Worm (Caenorhabditis elegans) whole organism, L4 larva: ENCODE measurements around the gene gst-17.

ENCODE experiments used
- D1046.2 ChIP-seq: fragments of 200-800 bp; sonication (Bioruptor generic); IDR thresholded peaks from 2 replicates; pipeline ENCODE4 v1.3.6; 2022; ENCODE audit warnings: missing genetic modification characterization, missing compliant biosample characterization
- F49E8.2 ChIP-seq: sonication (generic microtip); optimal IDR thresholded peaks from 2 replicates; lab custom pipeline; 2016; ENCODE audit warnings: missing compliant biosample characterization, mild to moderate bottlenecking, missing genetic modification characterization, borderline replicate concordance
- T26A8.4 ChIP-seq: fragments of 200-800 bp; sonication (Bioruptor generic); IDR thresholded peaks from 2 replicates; pipeline ENCODE4 v1.3.6; 2022; ENCODE audit warnings: missing genetic modification characterization, missing compliant biosample characterization
- Y48G9A.11 ChIP-seq: fragments of 200-800 bp; sonication (Bioruptor generic); IDR thresholded peaks from 2 replicates; pipeline ENCODE4 v1.3.6; 2022; ENCODE audit warnings: missing genetic modification reagents, missing genetic modification characterization, missing compliant biosample characterization
- ZK337.2 ChIP-seq: fragments of 200-800 bp; sonication (Bioruptor generic); IDR thresholded peaks from 2 replicates; pipeline ENCODE4 v1.3.6; 2022; ENCODE audit warnings: missing genetic modification reagents, missing genetic modification characterization, missing compliant biosample characterization
- ceh-20 ChIP-seq: fragments of 200-800 bp; sonication (Bioruptor generic); IDR thresholded peaks from 2 replicates; pipeline ENCODE4 v1.3.6; 2022; ENCODE audit warnings: missing genetic modification reagents, missing genetic modification characterization, missing compliant biosample characterization
- ceh-32 ChIP-seq: sonication (generic microtip); optimal IDR thresholded peaks from 2 replicates; lab custom pipeline; 2016; ENCODE audit warnings: mild to moderate bottlenecking, missing genetic modification characterization, missing compliant biosample characterization; ENCODE audit not compliant: poor library complexity
- ceh-44 ChIP-seq: fragments of 200-800 bp; sonication (Bioruptor generic); IDR thresholded peaks from 2 replicates; pipeline ENCODE4 v1.3.6; 2022; ENCODE audit warnings: missing genetic modification reagents, missing genetic modification characterization, missing compliant biosample characterization
- ctbp-1 ChIP-seq: fragments of 200-800 bp; sonication (Bioruptor generic); IDR thresholded peaks from 2 replicates; pipeline ENCODE4 v1.3.6; 2022; ENCODE audit warnings: missing genetic modification reagents, missing genetic modification characterization, missing compliant biosample characterization
- daf-8 ChIP-seq: fragments of 200-800 bp; sonication (Bioruptor generic); IDR thresholded peaks from 2 replicates; pipeline ENCODE4 v1.3.6; 2022; ENCODE audit warnings: missing genetic modification characterization, missing compliant biosample characterization
- dmd-6 ChIP-seq: fragments of 200-800 bp; sonication (Bioruptor generic); IDR thresholded peaks from 2 replicates; pipeline ENCODE4 v1.3.6; 2022; ENCODE audit warnings: missing genetic modification reagents, missing genetic modification characterization, missing compliant biosample characterization
- dmd-9 ChIP-seq: fragments of 200-800 bp; sonication (Bioruptor generic); IDR thresholded peaks from 2 replicates; pipeline ENCODE4 v1.3.6; 2022; ENCODE audit warnings: missing genetic modification reagents, missing genetic modification characterization, missing compliant biosample characterization
- dpl-1 ChIP-seq: fragments of 150-350 bp; optimal IDR thresholded peaks from 2 replicates; lab custom pipeline; 2014; ENCODE audit warnings: missing biosample characterization, missing genetic modification reagents, missing genetic modification characterization
- fos-1 ChIP-seq: fragments of 150-350 bp; optimal IDR thresholded peaks from 2 replicates; lab custom pipeline; 2014; ENCODE audit warnings: missing biosample characterization, missing genetic modification characterization
- hif-1 ChIP-seq, 2 experiments: sonication (generic microtip); optimal IDR thresholded peaks; 2 replicates each; lab custom pipeline; 2016 to 2017; ENCODE audit warnings: missing compliant biosample characterization in 2 of 2, missing genetic modification characterization in 2 of 2, missing genetic modification reagents in 2 of 2, missing genotype in 2 of 2, mild to moderate bottlenecking in 1 of 2
- hlh-11 ChIP-seq: fragments of 200-800 bp; sonication (Bioruptor generic); optimal IDR thresholded peaks from 2 replicates; lab custom pipeline; 2018; ENCODE audit warnings: mild to moderate bottlenecking, missing genetic modification characterization, missing compliant biosample characterization
- hlh-30 ChIP-seq: sonication (generic microtip); optimal IDR thresholded peaks from 2 replicates; lab custom pipeline; 2017; ENCODE audit warnings: antibody characterized with exemption, mild to moderate bottlenecking, missing genetic modification characterization, missing compliant biosample characterization; ENCODE audit not compliant: insufficient read depth
- hmg-1.1 ChIP-seq: fragments of 200-800 bp; sonication (Bioruptor generic); IDR thresholded peaks from 2 replicates; pipeline ENCODE4 v1.3.6; 2022; ENCODE audit warnings: missing genetic modification reagents, missing genetic modification characterization, missing compliant biosample characterization
- lim-7 ChIP-seq: fragments of 200-800 bp; sonication (Bioruptor generic); IDR thresholded peaks from 2 replicates; pipeline ENCODE4 v1.3.6; 2022; ENCODE audit warnings: missing genetic modification characterization, missing compliant biosample characterization
- lin-1 ChIP-seq: fragments of 200-800 bp; sonication (Bioruptor generic); IDR thresholded peaks from 2 replicates; pipeline ENCODE4 v1.3.6; 2022; ENCODE audit warnings: missing genetic modification reagents, missing genetic modification characterization, missing compliant biosample characterization
- lin-13 ChIP-seq: fragments of 150-350 bp; optimal IDR thresholded peaks from 2 replicates; lab custom pipeline; 2014; ENCODE audit warnings: missing biosample characterization, missing genetic modification reagents, missing genetic modification characterization
- lin-15B ChIP-seq: fragments of 150-350 bp; sonication (generic microtip); optimal IDR thresholded peaks from 3 replicates; lab custom pipeline; 2014; ENCODE audit warnings: missing biosample characterization, missing genetic modification characterization
- lin-38 ChIP-seq: fragments of 200-800 bp; sonication (Bioruptor generic); IDR thresholded peaks from 2 replicates; pipeline ENCODE4 v1.3.6; 2022; ENCODE audit warnings: missing genetic modification reagents, missing genetic modification characterization, missing compliant biosample characterization
- lir-3 ChIP-seq: sonication (generic microtip); optimal IDR thresholded peaks from 2 replicates; lab custom pipeline; 2016; ENCODE audit warnings: mild to moderate bottlenecking, missing genetic modification characterization, missing compliant biosample characterization
- lsy-2 ChIP-seq, 2 experiments: fragments of 150-350 bp in 1 of 2; sonication (generic microtip) in 1 of 2; optimal IDR thresholded peaks; 2 replicates each; lab custom pipeline; 2014 to 2017; ENCODE audit warnings: missing biosample characterization in 2 of 2, missing genetic modification characterization in 2 of 2
- mdl-1 ChIP-seq, 2 experiments: fragments of 150-350 bp in 1 of 2; sonication (generic microtip) in 1 of 2; optimal IDR thresholded peaks; 2 replicates each; lab custom pipeline; 2014 to 2017; ENCODE audit warnings: missing biosample characterization in 2 of 2, missing genetic modification characterization in 2 of 2
- mdt-29 ChIP-seq: fragments of 200-800 bp; sonication (Bioruptor generic); IDR thresholded peaks from 2 replicates; pipeline ENCODE4 v1.3.6; 2022; ENCODE audit warnings: missing genetic modification reagents, missing genetic modification characterization, missing compliant biosample characterization
- mes-2 ChIP-seq: sonication (generic microtip); optimal IDR thresholded peaks from 2 replicates; lab custom pipeline; 2016; ENCODE audit warnings: missing genotype, mild to moderate bottlenecking, missing genetic modification characterization, missing compliant biosample characterization; ENCODE audit not compliant: poor library complexity, severe bottlenecking
- mxl-2 ChIP-seq: fragments of 200-800 bp; sonication (Bioruptor generic); conservative IDR thresholded peaks from 2 replicates; pipeline ENCODE4 v1.3.6; 2022; ENCODE audit warnings: missing genetic modification reagents, missing genetic modification characterization, missing compliant biosample characterization
- mxl-3 ChIP-seq: fragments of 200-800 bp; sonication (Bioruptor generic); optimal IDR thresholded peaks from 2 replicates; lab custom pipeline; 2018; ENCODE audit warnings: mild to moderate bottlenecking, missing genetic modification characterization, missing compliant biosample characterization
- nhr-102 ChIP-seq: sonication (generic microtip); optimal IDR thresholded peaks from 2 replicates; lab custom pipeline; 2016; ENCODE audit warnings: mild to moderate bottlenecking, missing genetic modification characterization, moderate library complexity, missing compliant biosample characterization
- nhr-11 ChIP-seq: fragments of 150-350 bp; optimal IDR thresholded peaks from 2 replicates; lab custom pipeline; 2014; ENCODE audit warnings: missing biosample characterization, missing genetic modification characterization
- nhr-48 ChIP-seq: sonication (generic microtip); optimal IDR thresholded peaks from 2 replicates; lab custom pipeline; 2016; ENCODE audit warnings: mild to moderate bottlenecking, missing genetic modification characterization, missing compliant biosample characterization
- nhr-6 ChIP-seq: fragments of 150-350 bp; optimal IDR thresholded peaks from 2 replicates; lab custom pipeline; 2014; ENCODE audit warnings: missing biosample characterization, missing genetic modification characterization
- nhr-76 ChIP-seq: fragments of 150-350 bp; optimal IDR thresholded peaks from 2 replicates; lab custom pipeline; 2014; ENCODE audit warnings: missing biosample characterization, missing genetic modification characterization
- pha-4 ChIP-seq, 2 experiments: fragments of 150-350 bp in 1 of 2; fragments of 200-800 bp in 1 of 2; sonication (Bioruptor generic) in 1 of 2; IDR thresholded peaks in 1 of 2; optimal IDR thresholded peaks in 1 of 2; 2 replicates each; pipeline versions ENCODE4 v1.3.6 to Lab custom; 2014 to 2022; ENCODE audit warnings: missing genetic modification characterization in 2 of 2, missing genetic modification reagents in 2 of 2, missing biosample characterization in 1 of 2, missing compliant biosample characterization in 1 of 2
- php-3 ChIP-seq: fragments of 200-800 bp; sonication (Bioruptor generic); IDR thresholded peaks from 2 replicates; pipeline ENCODE4 v1.3.6; 2022; ENCODE audit warnings: missing genetic modification reagents, missing genetic modification characterization, missing compliant biosample characterization
- rbr-2 ChIP-seq: sonication (generic microtip); optimal IDR thresholded peaks from 2 replicates; lab custom pipeline; 2016; ENCODE audit warnings: missing genotype, missing genetic modification characterization, missing compliant biosample characterization
- sdz-12 ChIP-seq: fragments of 200-800 bp; sonication (Bioruptor generic); optimal IDR thresholded peaks from 2 replicates; lab custom pipeline; 2018; ENCODE audit warnings: mild to moderate bottlenecking, missing genetic modification characterization, missing compliant biosample characterization
- spr-1 ChIP-seq: sonication (generic microtip); optimal IDR thresholded peaks from 2 replicates; lab custom pipeline; 2016; ENCODE audit warnings: mild to moderate bottlenecking, missing genetic modification characterization, missing compliant biosample characterization
- spr-3 ChIP-seq: fragments of 200-800 bp; sonication (Bioruptor generic); optimal IDR thresholded peaks from 2 replicates; lab custom pipeline; 2018; ENCODE audit warnings: mild to moderate bottlenecking, missing genetic modification characterization, missing compliant biosample characterization
- tag-97 ChIP-seq: fragments of 200-800 bp; sonication (Bioruptor generic); IDR thresholded peaks from 2 replicates; pipeline ENCODE4 v1.3.6; 2022; ENCODE audit warnings: missing genetic modification characterization, missing compliant biosample characterization
- tra-1 ChIP-seq: fragments of 200-800 bp; sonication (Bioruptor generic); IDR thresholded peaks from 2 replicates; pipeline ENCODE4 v1.3.6; 2022; ENCODE audit warnings: missing genetic modification reagents, missing genetic modification characterization, missing compliant biosample characterization
- unc-39 ChIP-seq: sonication (generic microtip); optimal IDR thresholded peaks from 2 replicates; lab custom pipeline; 2017; ENCODE audit warnings: missing biosample characterization, missing genetic modification characterization
- unc-62 ChIP-seq, 3 experiments: fragments of 150-350 bp in 1 of 3; sonication (generic microtip); optimal IDR thresholded peaks in 2 of 3; peaks in 1 of 3; 1 replicate in 1 of 3; 2 replicates in 2 of 3; lab custom pipeline; 2014 to 2017; ENCODE audit warnings: missing biosample characterization in 3 of 3, missing genetic modification characterization in 3 of 3, missing genetic modification reagents in 3 of 3, missing genotype in 1 of 3
- vab-7 ChIP-seq: fragments of 200-800 bp; sonication (Bioruptor generic); IDR thresholded peaks from 2 replicates; pipeline ENCODE4 v1.3.6; 2022; ENCODE audit warnings: missing genetic modification reagents, missing genetic modification characterization, missing compliant biosample characterization
- zip-2 ChIP-seq: fragments of 150-350 bp; optimal IDR thresholded peaks from 2 replicates; lab custom pipeline; 2014; ENCODE audit warnings: missing biosample characterization, missing genetic modification characterization

The gst-17 gene

ce11 chrII:13673605-13674193, 43.1 kb upstream of the gst-17 start (continued):
- TF ChIP-seq nhr-48 (tag; lab: Kevin White, UChicago) = peak; percentile 48
- peak in 1 of 2 experiments; percentile 32 for TF ChIP-seq unc-62 (GFP tag; optimal IDR thresholded peaks at IDR 0.05 in 1 of 2; lab: Kevin White, UChicago)
- TF ChIP-seq unc-62 (tag; optimal IDR thresholded peaks at IDR 0.05; lab: Kevin White, UChicago) = no peak
- TF ChIP-seq ceh-44 (GFP tag; lab: Robert Waterston, UW) = no peak
- peak in 1 of 2 experiments; percentile 66 for TF ChIP-seq mdl-1 (tag; optimal IDR thresholded peaks at IDR 0.05; lab: Kevin White, UChicago)
- TF ChIP-seq daf-8 (GFP tag; lab: Robert Waterston, UW) = no peak
- no peak for TF ChIP-seq ZK337.2 (GFP tag; lab: Robert Waterston, UW)
- no peak for TF ChIP-seq hmg-1.1 (GFP tag; lab: Robert Waterston, UW)
- peak; percentile 11 for TF ChIP-seq mes-2 (tag; lab: Kevin White, UChicago)
- TF ChIP-seq spr-3 = no peak
- peak; percentile 45 for TF ChIP-seq nhr-102
- no peak for TF ChIP-seq pha-4 (GFP tag; IDR thresholded peaks at IDR 0.05; lab: Robert Waterston, UW)
- TF ChIP-seq pha-4 (tag; optimal IDR thresholded peaks at IDR 0.05; lab: Kevin White, UChicago) = no peak
- no peak for TF ChIP-seq ceh-32 (tag; lab: Kevin White, UChicago)
- TF ChIP-seq lsy-2 (tag; optimal IDR thresholded peaks at IDR 0.05; lab: Kevin White, UChicago) = no peak
- peak; percentile 70 for TF ChIP-seq hlh-11 (tag; lab: Kevin White, UChicago)
- TF ChIP-seq nhr-6 = no peak
- no peak for TF ChIP-seq zip-2 (tag; lab: Kevin White, UChicago)

DNA sequence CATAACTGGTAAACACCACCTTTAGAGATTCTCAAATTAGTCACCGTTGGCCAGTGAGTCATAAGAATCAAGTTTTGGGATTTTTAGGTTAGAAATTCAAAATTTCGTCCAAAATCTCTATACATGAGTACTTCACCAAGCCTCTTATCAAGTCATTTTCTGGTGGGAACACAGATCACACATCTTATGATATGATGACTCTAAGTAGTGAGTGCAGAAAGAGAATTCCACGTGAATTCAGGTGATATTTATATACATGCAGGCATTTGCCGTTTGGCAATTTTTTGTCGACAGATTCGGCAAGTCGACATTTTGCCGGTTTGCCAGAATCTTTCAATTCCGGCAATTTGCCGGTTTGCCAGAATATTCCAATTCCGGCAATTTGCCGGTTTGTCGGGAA, 41.5 kb upstream of the gst-17 start:
- TF ChIP-seq F49E8.2 (tag; lab: Kevin White, UChicago) = no peak
- TF ChIP-seq lin-38 (GFP tag; lab: Robert Waterston, UW) = no peak
- no peak for TF ChIP-seq Y48G9A.11
- TF ChIP-seq dpl-1 (GFP tag; lab: Kevin White, UChicago) = no peak
- TF ChIP-seq lin-1 (GFP tag; lab: Robert Waterston, UW) = no peak
- TF ChIP-seq sdz-12 (GFP tag; lab: Kevin White, UChicago) = no peak
- TF ChIP-seq mdt-29 (GFP tag; lab: Robert Waterston, UW) = no peak
- no peak for TF ChIP-seq mxl-2
- TF ChIP-seq nhr-76 (tag; lab: Kevin White, UChicago) = no peak
- TF ChIP-seq mxl-3 (GFP tag; lab: Kevin White, UChicago) = no peak
- no peak for TF ChIP-seq fos-1
- TF ChIP-seq nhr-6 = no peak
- TF ChIP-seq hif-1 (tag; optimal IDR thresholded peaks at IDR 0.05; lab: Kevin White, UChicago) = no peak
- TF ChIP-seq php-3 = no peak
- TF ChIP-seq ceh-20 (GFP tag; lab: Robert Waterston, UW) = no peak
- no peak for TF ChIP-seq vab-7 (GFP tag; lab: Robert Waterston, UW)
- TF ChIP-seq tra-1 (GFP tag; lab: Robert Waterston, UW) = no peak
- no peak for TF ChIP-seq unc-39 (tag; lab: Kevin White, UChicago)
- no peak for TF ChIP-seq lim-7 (GFP tag; lab: Robert Waterston, UW)
- TF ChIP-seq hlh-30 = peak; percentile 74
- no peak for TF ChIP-seq spr-1 (tag; lab: Kevin White, UChicago)
- TF ChIP-seq nhr-48 (tag; lab: Kevin White, UChicago) = no peak
- no peak for TF ChIP-seq lin-13 (GFP tag; lab: Kevin White, UChicago)
- no peak for TF ChIP-seq nhr-102
- TF ChIP-seq dmd-9 (GFP tag; lab: Robert Waterston, UW) = no peak
- TF ChIP-seq mes-2 (tag; lab: Kevin White, UChicago) = peak; percentile 22
- TF ChIP-seq D1046.2 (GFP tag; lab: Robert Waterston, UW) = no peak
- TF ChIP-seq tag-97 = no peak
- no peak for TF ChIP-seq rbr-2 (tag; lab: Kevin White, UChicago)
- no peak for TF ChIP-seq lir-3 (tag; lab: Kevin White, UChicago)
- no peak for TF ChIP-seq ceh-44 (GFP tag; lab: Robert Waterston, UW)
- TF ChIP-seq ctbp-1 (GFP tag; lab: Robert Waterston, UW) = no peak
- no peak for TF ChIP-seq T26A8.4 (GFP tag; lab: Robert Waterston, UW)
- no peak for TF ChIP-seq lin-15B (tag; lab: Kevin White, UChicago)
- peak; percentile 39; the same call in 1 of the 2 replicates for TF ChIP-seq dmd-6
- TF ChIP-seq nhr-11 (tag; lab: Kevin White, UChicago) = no peak
